Worm (Caenorhabditis elegans): ENCODE data around the gene R02E4.2.
A peak's percentile ranks its signal among the peaks of the same experiment; 100 is the strongest.

R02E4.2 gene

DNA sequence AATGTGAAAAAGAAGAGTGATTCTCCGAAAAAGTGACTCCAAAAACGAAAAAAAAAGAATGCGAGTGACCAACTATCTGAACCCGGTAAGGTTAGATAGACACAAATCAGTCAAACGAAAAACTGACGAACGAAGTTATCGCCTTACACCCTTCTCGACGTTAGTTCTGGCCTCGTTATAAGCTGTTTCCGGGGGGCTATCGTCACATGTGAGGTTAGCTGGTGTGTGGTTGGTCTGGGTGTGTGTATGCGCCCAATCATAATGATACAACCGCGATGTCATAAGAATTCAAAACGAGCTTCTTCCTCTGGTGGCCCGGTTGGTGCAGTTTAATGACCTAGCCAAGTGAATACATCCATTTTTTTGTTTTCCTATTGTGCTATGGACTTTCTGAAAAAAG lies 21.8 kb upstream of the R02E4.2 start:
- no peak for TF ChIP-seq che-1 (tag; optimal IDR thresholded peaks at IDR 0.05)
- no peak for TF ChIP-seq K09A11.1 (tag; optimal IDR thresholded peaks at IDR 0.05; ENCODE audit: insufficient read depth)
- TF ChIP-seq mec-3 (tag; optimal IDR thresholded peaks at IDR 0.05; ENCODE audit: borderline replicate concordance) = no peak
- no peak for TF ChIP-seq elt-2 (tag; optimal IDR thresholded peaks at IDR 0.05)
- TF ChIP-seq pat-9 (tag; optimal IDR thresholded peaks at IDR 0.05) = no peak
- TF ChIP-seq unc-42 (tag; optimal IDR thresholded peaks at IDR 0.05) = no peak
- TF ChIP-seq madf-2 (tag; optimal IDR thresholded peaks at IDR 0.05) = no peak
- no peak for TF ChIP-seq nhr-11 (tag; optimal IDR thresholded peaks at IDR 0.05)
- no peak for TF ChIP-seq pax-1 (tag; optimal IDR thresholded peaks at IDR 0.05)
- TF ChIP-seq hlh-6 (tag; optimal IDR thresholded peaks at IDR 0.05) = no peak
- TF ChIP-seq F13H6.1 (tag; optimal IDR thresholded peaks at IDR 0.05) = no peak
- no peak for TF ChIP-seq K02D7.2 (tag; optimal IDR thresholded peaks at IDR 0.05)
- no peak for TF ChIP-seq ceh-34 (tag; optimal IDR thresholded peaks at IDR 0.05)
- TF ChIP-seq gmeb-2 (tag; optimal IDR thresholded peaks at IDR 0.05) = no peak
- no peak for TF ChIP-seq C08G9.2 (tag; optimal IDR thresholded peaks at IDR 0.05)

- TF ChIP-seq hlh-30 (tag; optimal IDR thresholded peaks at IDR 0.05; ENCODE audit: insufficient read depth) (no peak), tbx-2 (tag; optimal IDR thresholded peaks at IDR 0.05) (no peak), pha-2 (tag; optimal IDR thresholded peaks at IDR 0.05) (no peak), Y22D7AL.16 (tag; optimal IDR thresholded peaks at IDR 0.05) (no peak), pha-4 (tag; optimal IDR thresholded peaks at IDR 0.05) (no peak), unc-42 (tag; optimal IDR thresholded peaks at IDR 0.05) (peak; percentile 90), ceh-31 (tag; optimal IDR thresholded peaks at IDR 0.05) (peak; percentile 23), C38D4.7 (GFP tag; optimal IDR thresholded peaks at IDR 0.05) (no peak), ceh-34 (tag; optimal IDR thresholded peaks at IDR 0.05) (no peak), fkh-10 (GFP tag; optimal IDR thresholded peaks at IDR 0.05) (no peak), eyg-1 (tag; optimal IDR thresholded peaks at IDR 0.05) (no peak), unc-3 (GFP tag; conservative IDR thresholded peaks at IDR 0.05) (no peak), unc-3 (tag; optimal IDR thresholded peaks at IDR 0.05) (no peak), ceh-14 (tag; optimal IDR thresholded peaks at IDR 0.05) (no peak), syd-9 (tag; optimal IDR thresholded peaks at IDR 0.05) (no peak), gmeb-2 (tag; optimal IDR thresholded peaks at IDR 0.05) (no peak), ceh-9 (tag; optimal IDR thresholded peaks at IDR 0.05) (no peak)
Measured at ce11 chrX:4088943-4089342, 18.3 kb upstream of the R02E4.2 start.

DNA sequence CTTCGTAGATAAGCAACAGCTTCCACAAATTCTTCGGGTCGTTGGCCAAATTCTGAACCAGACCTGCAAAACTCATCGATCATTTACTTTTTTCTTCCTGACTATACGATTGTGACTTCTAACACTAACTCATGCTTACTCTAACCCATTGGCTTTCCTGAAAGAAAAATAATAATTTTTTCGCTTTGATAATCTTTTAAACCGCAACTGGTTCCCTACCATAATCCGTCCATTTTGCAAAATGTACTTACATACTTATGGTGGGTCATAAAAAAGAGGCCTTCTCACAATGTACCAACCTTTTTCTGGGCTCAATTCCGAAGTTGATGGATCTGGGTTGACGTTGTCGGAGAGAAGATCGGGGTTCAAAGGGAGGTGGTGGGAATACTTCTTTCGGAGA lies 12.3 kb upstream of the R02E4.2 start:
- TF ChIP-seq dve-1 (tag; optimal IDR thresholded peaks at IDR 0.05) (no peak), ets-4 (tag; optimal IDR thresholded peaks at IDR 0.05) (no peak), npax-4 (tag; optimal IDR thresholded peaks at IDR 0.05) (no peak), ceh-30 (tag; optimal IDR thresholded peaks at IDR 0.05) (no peak), hlh-30 (tag; optimal IDR thresholded peaks at IDR 0.05; ENCODE audit: insufficient read depth) (no peak)

DNA sequence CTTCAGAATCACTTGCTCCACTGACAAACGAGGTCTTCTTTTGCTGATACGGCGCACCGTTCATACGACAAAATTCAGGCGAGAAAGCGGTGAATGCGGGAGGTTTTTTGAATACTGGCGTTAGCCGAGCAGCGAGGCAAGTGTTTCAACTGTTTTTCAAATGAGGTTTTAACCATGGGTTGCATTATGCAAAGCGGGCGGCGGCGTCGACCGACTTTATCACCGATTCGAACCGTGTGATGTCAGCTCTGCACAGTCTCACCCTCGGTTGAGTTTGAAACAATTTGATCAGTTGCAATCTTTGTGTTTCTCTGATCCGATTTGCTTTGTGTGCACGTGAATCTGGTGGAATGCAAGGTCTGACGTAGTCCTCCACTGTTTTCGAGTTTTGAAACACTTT lies 6.8 kb upstream of the R02E4.2 start, which contains the start of gene clh-4:
Gene clh-4 (minus strand): TSS at position 101 of the 400 bp plus-strand sequence.
- TF ChIP-seq lin-11 (tag; optimal IDR thresholded peaks at IDR 0.05) (no peak), ttx-3 (tag; optimal IDR thresholded peaks at IDR 0.05) (no peak), hlh-6 (tag; optimal IDR thresholded peaks at IDR 0.05) (no peak), nfya-1 (tag; optimal IDR thresholded peaks at IDR 0.05) (no peak), ama-1 (optimal IDR thresholded peaks at IDR 0.05) (no peak), npax-4 (tag; optimal IDR thresholded peaks at IDR 0.05) (no peak), ceh-30 (tag; optimal IDR thresholded peaks at IDR 0.05) (no peak), ceh-9 (tag; optimal IDR thresholded peaks at IDR 0.05) (no peak), unc-42 (tag; optimal IDR thresholded peaks at IDR 0.05) (no peak)
